Fruit fly (Drosophila melanogaster): Measurements from ENCODE around the gene dlg1.

The dlg1 gene

dm6 chrX:11325175-11325768 is 44.2 kb upstream of the dlg1 start, which contains the start of gene Gapvd1 (continued):
- TF ChIP-seq CG6808 (GFP tag; optimal IDR thresholded peaks at IDR 0.05), result peak; percentile 17
- no peak for TF ChIP-seq spab (GFP tag; optimal IDR thresholded peaks at IDR 0.05)
- no peak for TF ChIP-seq CG6792 (GFP tag; optimal IDR thresholded peaks at IDR 0.05)
- TF ChIP-seq CG6276 (GFP tag; optimal IDR thresholded peaks at IDR 0.05), result no peak
- TF ChIP-seq CG3032 (tag; optimal IDR thresholded peaks at IDR 0.05), result no peak
- no peak for TF ChIP-seq CG3919 (GFP tag; optimal IDR thresholded peaks at IDR 0.05)
- no peak for TF ChIP-seq CG11294 (GFP tag; IDR thresholded peaks at IDR 0.05)
- TF ChIP-seq Ets21C (GFP tag; optimal IDR thresholded peaks at IDR 0.05), result no peak
- TF ChIP-seq Hr4 (GFP tag; optimal IDR thresholded peaks at IDR 0.05), result no peak
- TF ChIP-seq Ets96B (tag; optimal IDR thresholded peaks at IDR 0.05), result no peak
- TF ChIP-seq OdsH (GFP tag; optimal IDR thresholded peaks at IDR 0.05), result peak; percentile 0
- TF ChIP-seq Met (GFP tag; optimal IDR thresholded peaks at IDR 0.05), result peak; percentile 23
- no peak for TF ChIP-seq acj6 (GFP tag; optimal IDR thresholded peaks at IDR 0.05)
- peak; percentile 4 for TF ChIP-seq achi (GFP tag; optimal IDR thresholded peaks at IDR 0.05)
- peak; percentile 60 for TF ChIP-seq Eip78C (GFP tag)
- no peak for TF ChIP-seq CG15336 (GFP tag; IDR thresholded peaks at IDR 0.05)
- TF ChIP-seq pdm3 (GFP tag; optimal IDR thresholded peaks at IDR 0.05), result peak; percentile 6
- no peak for TF ChIP-seq lz (GFP tag; optimal IDR thresholded peaks at IDR 0.05)
- no peak for TF ChIP-seq topi (GFP tag; optimal IDR thresholded peaks at IDR 0.05)
- no peak for TF ChIP-seq dac (GFP tag; optimal IDR thresholded peaks at IDR 0.05)
- peak; percentile 2 for TF ChIP-seq CG1621 (tag; optimal IDR thresholded peaks at IDR 0.05)
- no peak for TF ChIP-seq cyc (GFP tag; optimal IDR thresholded peaks at IDR 0.05)
- TF ChIP-seq CG31627 (GFP tag; optimal IDR thresholded peaks at IDR 0.05), result no peak
- no peak for TF ChIP-seq CG8119 (GFP tag; IDR thresholded peaks at IDR 0.05)
- TF ChIP-seq eg (GFP tag; IDR thresholded peaks at IDR 0.05), result no peak

- peak; percentile 78 for TF ChIP-seq esn (GFP tag; optimal IDR thresholded peaks at IDR 0.05)
- peak; percentile 75 for TF ChIP-seq Met (GFP tag; optimal IDR thresholded peaks at IDR 0.05)
- peak; percentile 64 for TF ChIP-seq Sox15 (GFP tag; optimal IDR thresholded peaks at IDR 0.05)
- peak; percentile 79 for TF ChIP-seq CG15336 (GFP tag; IDR thresholded peaks at IDR 0.05)
- peak; percentile 65 for TF ChIP-seq Blimp-1 (GFP tag; optimal IDR thresholded peaks at IDR 0.05)
- peak; percentile 58; the same call in 1 of the 2 replicates for TF ChIP-seq Gug (GFP tag; IDR thresholded peaks at IDR 0.05)
- peak; percentile 78 for TF ChIP-seq OdsH (GFP tag; optimal IDR thresholded peaks at IDR 0.05)
- peak in 1 of 2 experiments; percentile 54 for TF ChIP-seq salr (GFP tag; optimal IDR thresholded peaks at IDR 0.05)
- TF ChIP-seq cyc (GFP tag; optimal IDR thresholded peaks at IDR 0.05), result peak; percentile 62
- peak; percentile 68 for TF ChIP-seq CG3032 (tag; optimal IDR thresholded peaks at IDR 0.05)
- TF ChIP-seq fd59A (GFP tag; optimal IDR thresholded peaks at IDR 0.05), result peak; percentile 72
- peak; percentile 68 for TF ChIP-seq lz (GFP tag; optimal IDR thresholded peaks at IDR 0.05)
- TF ChIP-seq Ets96B (tag; optimal IDR thresholded peaks at IDR 0.05), result peak; percentile 72
- TF ChIP-seq eg (GFP tag; IDR thresholded peaks at IDR 0.05), result peak; percentile 76
- peak; percentile 81 for TF ChIP-seq acj6 (GFP tag; optimal IDR thresholded peaks at IDR 0.05)
- TF ChIP-seq dac (GFP tag; optimal IDR thresholded peaks at IDR 0.05), result peak; percentile 39
- peak; percentile 84 for TF ChIP-seq CG8119 (GFP tag; IDR thresholded peaks at IDR 0.05)
- peak; percentile 60 for TF ChIP-seq dsx (GFP tag; optimal IDR thresholded peaks at IDR 0.05; ENCODE audit: poor library complexity, severe bottlenecking)
- peak in 1 of 2 experiments; percentile 52 for TF ChIP-seq ss (GFP tag; optimal IDR thresholded peaks at IDR 0.05)
- TF ChIP-seq Hr38 (GFP tag; optimal IDR thresholded peaks at IDR 0.05), result no peak
- peak; percentile 68 for TF ChIP-seq Hr39 (GFP tag; optimal IDR thresholded peaks at IDR 0.05)
- TF ChIP-seq CG6808 (GFP tag; optimal IDR thresholded peaks at IDR 0.05), result peak; percentile 76
- peak; percentile 59 for TF ChIP-seq CG11902 (GFP tag; optimal IDR thresholded peaks at IDR 0.05)
- peak; percentile 79 for TF ChIP-seq CG10669 (GFP tag; optimal IDR thresholded peaks at IDR 0.05)
- TF ChIP-seq Eip78C (GFP tag), result peak; percentile 95
- TF ChIP-seq CG11762 (GFP tag; optimal IDR thresholded peaks at IDR 0.05; ENCODE audit: insufficient read depth), result peak; percentile 67
- peak; percentile 63 for TF ChIP-seq CG9139 (GFP tag; optimal IDR thresholded peaks at IDR 0.05)
- peak; percentile 75 for TF ChIP-seq CG31627 (GFP tag; optimal IDR thresholded peaks at IDR 0.05)
- TF ChIP-seq CG11294 (GFP tag; IDR thresholded peaks at IDR 0.05), result peak; percentile 73
- peak; percentile 74 for TF ChIP-seq net (GFP tag; optimal IDR thresholded peaks at IDR 0.05)
- peak; percentile 51 for TF ChIP-seq spab (GFP tag; optimal IDR thresholded peaks at IDR 0.05)
- TF ChIP-seq svp (GFP tag), result peak; percentile 91
- peak; percentile 97 for TF ChIP-seq fkh (GFP tag; optimal IDR thresholded peaks at IDR 0.05)
- peak; percentile 72 for TF ChIP-seq topi (GFP tag; optimal IDR thresholded peaks at IDR 0.05)
- TF ChIP-seq CG34406 (GFP tag; optimal IDR thresholded peaks at IDR 0.05), result peak; percentile 61
- TF ChIP-seq CG32006 (GFP tag; optimal IDR thresholded peaks at IDR 0.05), result peak; percentile 84
- peak; percentile 65 for TF ChIP-seq achi (GFP tag; optimal IDR thresholded peaks at IDR 0.05)
- TF ChIP-seq Lpt (GFP tag; optimal IDR thresholded peaks at IDR 0.05), result peak; percentile 27
- peak; percentile 73 for TF ChIP-seq Eip75B (GFP tag; optimal IDR thresholded peaks at IDR 0.05)
These were observed 43.2 kb upstream of the dlg1 start for dm6 chrX:11326213-11326731.

All from whole organism, prepupa.